Worm (Caenorhabditis elegans): ENCODE measurements around the gene srh-186.

ce11 chrV:15911848-15912247, 43.7 kb upstream of the srh-186 start, which contains the start of gene F35E8.6:
- TF ChIP-seq ztf-11 (tag; optimal IDR thresholded peaks at IDR 0.05): no peak
- TF ChIP-seq snpc-4 (tag; optimal IDR thresholded peaks at IDR 0.05): no peak
- no peak for TF ChIP-seq unc-39 (tag; optimal IDR thresholded peaks at IDR 0.05)
- TF ChIP-seq nhr-76 (tag; optimal IDR thresholded peaks at IDR 0.05): no peak
- no peak for TF ChIP-seq M03D4.4 (tag; optimal IDR thresholded peaks at IDR 0.05)
- TF ChIP-seq elt-3 (tag; optimal IDR thresholded peaks at IDR 0.05): no peak
- no peak for TF ChIP-seq mep-1 (tag; optimal IDR thresholded peaks at IDR 0.05)
- no peak for TF ChIP-seq ceh-83 (GFP tag; optimal IDR thresholded peaks at IDR 0.05)
- TF ChIP-seq nhr-12 (tag; optimal IDR thresholded peaks at IDR 0.05): no peak
- no peak for TF ChIP-seq blmp-1 (tag; optimal IDR thresholded peaks at IDR 0.05)
- no peak for TF ChIP-seq nhr-28 (tag; optimal IDR thresholded peaks at IDR 0.05)
- no peak for TF ChIP-seq ces-1 (GFP tag; optimal IDR thresholded peaks at IDR 0.05)
- TF ChIP-seq nhr-237 (tag; optimal IDR thresholded peaks at IDR 0.05): no peak
- TF ChIP-seq nhr-2 (tag; optimal IDR thresholded peaks at IDR 0.05): no peak

Data from whole organism, mixed stage, embryonic.